Fruit fly (Drosophila melanogaster) whole organism: ENCODE results near the gene CG1750.

ENCODE experiments used
- Dll ChIP-seq: fragments of >200 bp; optimal IDR thresholded peaks from 2 replicates; lab custom pipeline; 2017
- pan ChIP-seq: fragments of >200 bp; optimal IDR thresholded peaks from 2 replicates; lab custom pipeline; 2017
- psq ChIP-seq: fragments of >200 bp; optimal IDR thresholded peaks from 2 replicates; lab custom pipeline; 2017

DNA sequence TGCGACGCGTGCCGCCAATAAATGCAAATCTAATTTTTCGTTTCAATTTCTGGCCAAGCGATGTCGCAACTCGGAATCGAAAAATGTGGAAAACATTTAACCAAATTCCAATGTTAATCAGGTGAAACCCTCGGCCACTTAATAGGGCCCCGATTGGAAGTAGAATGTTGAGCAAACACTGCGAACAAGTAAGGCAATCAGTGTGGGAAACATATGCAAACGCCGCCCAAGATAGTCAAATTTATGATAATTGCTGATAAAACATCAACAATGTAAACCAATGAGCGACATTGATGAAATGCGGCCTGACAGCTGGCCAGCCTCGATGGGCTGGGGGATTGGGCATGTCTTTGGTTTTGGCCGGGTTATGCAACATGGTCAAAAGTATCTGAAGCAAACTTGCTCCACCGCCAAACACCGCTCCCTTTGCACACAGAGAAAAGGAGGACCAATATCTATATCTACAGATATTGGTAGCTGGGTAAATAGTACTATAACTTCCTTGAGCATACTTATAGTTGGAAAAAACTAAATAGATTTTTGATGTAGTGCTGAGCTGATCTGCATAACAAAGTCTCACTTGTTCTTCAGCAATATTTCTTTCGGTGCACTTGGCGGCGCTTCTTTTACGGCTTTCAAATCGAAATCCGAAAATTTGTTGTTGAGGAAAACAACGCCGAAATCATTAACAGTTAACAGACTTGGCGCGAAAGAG, 7.3 kb downstream of the CG1750 start:
- TF ChIP-seq psq (lab: Kevin White, UChicago) (no peak), Dll (no peak), pan (lab: Kevin White, UChicago) (no peak)
